Worm (Caenorhabditis elegans) whole organism, L4 larva: ENCODE results near the gene C04F6.7.

Experiments
- F10B5.3 ChIP-seq: sonication (generic microtip); optimal IDR thresholded peaks from 2 replicates; lab custom pipeline; 2016; ENCODE audit warnings: mild to moderate bottlenecking, missing genetic modification characterization, missing compliant biosample characterization
- F26F4.8 ChIP-seq: fragments of 200-800 bp; sonication (Bioruptor generic); conservative IDR thresholded peaks from 2 replicates; pipeline ENCODE4 v1.3.6; 2022; ENCODE audit warnings: missing genetic modification characterization, missing compliant biosample characterization
- arid-1 ChIP-seq: fragments of 200-800 bp; sonication (Bioruptor generic); conservative IDR thresholded peaks from 2 replicates; pipeline ENCODE4 v1.3.6; 2022; ENCODE audit warnings: missing genetic modification reagents, missing genetic modification characterization, missing compliant biosample characterization
- ceh-32 ChIP-seq: sonication (generic microtip); optimal IDR thresholded peaks from 2 replicates; lab custom pipeline; 2016; ENCODE audit warnings: mild to moderate bottlenecking, missing genetic modification characterization, missing compliant biosample characterization; ENCODE audit not compliant: poor library complexity
- ceh-44 ChIP-seq: fragments of 200-800 bp; sonication (Bioruptor generic); IDR thresholded peaks from 2 replicates; pipeline ENCODE4 v1.3.6; 2022; ENCODE audit warnings: missing genetic modification reagents, missing genetic modification characterization, missing compliant biosample characterization
- ceh-62 ChIP-seq: sonication (generic microtip); optimal IDR thresholded peaks from 2 replicates; lab custom pipeline; 2017; ENCODE audit warnings: missing biosample characterization, missing genetic modification characterization
- ceh-82 ChIP-seq: sonication (generic microtip); optimal IDR thresholded peaks from 2 replicates; lab custom pipeline; 2017; ENCODE audit warnings: missing biosample characterization, missing genetic modification characterization
- ces-1 ChIP-seq: fragments of 150-350 bp; sonication (generic microtip); optimal IDR thresholded peaks from 4 replicates; lab custom pipeline; 2014; ENCODE audit warnings: missing biosample characterization, missing genetic modification reagents, missing genetic modification characterization
- nhr-111 ChIP-seq: fragments of 200-800 bp; sonication (Bioruptor generic); optimal IDR thresholded peaks from 2 replicates; lab custom pipeline; 2018; ENCODE audit warnings: mild to moderate bottlenecking, missing genetic modification characterization, missing compliant biosample characterization
- nhr-25 ChIP-seq: sonication (generic microtip); optimal IDR thresholded peaks from 2 replicates; lab custom pipeline; 2017; ENCODE audit warnings: missing genetic modification characterization, mild to moderate bottlenecking, missing compliant biosample characterization, antibody characterized with exemption, moderate library complexity, borderline replicate concordance; ENCODE audit not compliant: insufficient read depth
- nhr-77 ChIP-seq: fragments of 150-350 bp; optimal IDR thresholded peaks from 2 replicates; lab custom pipeline; 2014; ENCODE audit warnings: missing biosample characterization, missing genetic modification characterization
- unc-130 ChIP-seq: sonication (generic microtip); optimal IDR thresholded peaks from 2 replicates; lab custom pipeline; 2016; ENCODE audit warnings: missing genetic modification reagents, missing genetic modification characterization, missing compliant biosample characterization

DNA sequence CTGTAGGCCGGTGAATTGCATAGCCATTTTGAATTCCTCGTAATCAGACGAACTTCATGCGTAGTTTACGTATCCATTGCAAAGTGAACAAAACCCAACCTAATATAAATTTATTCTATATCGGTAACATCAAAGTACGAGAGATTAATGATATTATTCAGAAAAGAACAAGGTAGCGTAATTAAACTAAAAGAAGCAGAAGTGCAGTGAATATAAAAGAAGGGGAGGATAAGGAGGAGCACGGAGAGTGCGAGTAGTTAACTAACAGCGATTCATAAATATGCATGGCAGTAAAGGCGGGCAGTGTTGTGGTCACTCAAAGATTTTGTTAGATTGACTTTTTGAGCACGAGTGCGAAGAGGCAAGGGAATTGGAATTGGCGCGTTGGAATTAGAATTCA, 44.3 kb downstream of the C04F6.7 start, which contains the start of gene clc-3:
- TF ChIP-seq nhr-77 (tag; lab: Kevin White, UChicago), result no peak
- no peak for TF ChIP-seq nhr-111 (GFP tag; lab: Kevin White, UChicago)
- no peak for TF ChIP-seq ces-1
- no peak for TF ChIP-seq F26F4.8 (GFP tag; lab: Robert Waterston, UW)
- TF ChIP-seq nhr-25 (tag; lab: Kevin White, UChicago), result no peak
- no peak for TF ChIP-seq ceh-62 (tag; lab: Kevin White, UChicago)
- TF ChIP-seq unc-130 (GFP tag; lab: Kevin White, UChicago), result no peak
- no peak for TF ChIP-seq arid-1 (GFP tag; lab: Robert Waterston, UW)
- no peak for TF ChIP-seq ceh-44
- no peak for TF ChIP-seq ceh-32 (tag; lab: Kevin White, UChicago)
- no peak for TF ChIP-seq ceh-82 (tag; lab: Kevin White, UChicago)
- no peak for TF ChIP-seq F10B5.3 (tag; lab: Kevin White, UChicago)
